Fruit fly (Drosophila melanogaster) whole organism, pupa: ENCODE measurements around the gene eIF4E5.

Experiments used
- CG10348 ChIP-seq: fragments of 200-800 bp; sonication (Bioruptor generic); IDR thresholded peaks from 2 replicates; pipeline ENCODE4 v1.3.6; 2022; ENCODE audit warnings: missing biosample characterization, missing genetic modification characterization
- CG14655 ChIP-seq: fragments of 200-800 bp; sonication (Bioruptor generic); optimal IDR thresholded peaks from 3 replicates; lab custom pipeline; 2017; ENCODE audit warnings: mild to moderate bottlenecking, missing biosample characterization, missing genetic modification reagents, missing genetic modification characterization
- Pif1B ChIP-seq: fragments of 200-800 bp; sonication (Bioruptor generic); optimal IDR thresholded peaks from 3 replicates; lab custom pipeline; 2016; ENCODE audit warnings: missing biosample characterization, missing genetic modification characterization
- fd96Ca ChIP-seq: fragments of 200-800 bp; sonication (Bioruptor generic); IDR thresholded peaks from 3 replicates; pipeline ENCODE4 v1.3.6; 2022; ENCODE audit warnings: missing biosample characterization, missing genetic modification characterization

dm6 chr3L:7847656-7848252 lies 46.9 kb upstream of the eIF4E5 start:
- TF ChIP-seq fd96Ca (GFP tag; lab: Robert Waterston, UW), result no peak
- no peak for TF ChIP-seq Pif1B (GFP tag; lab: Kevin White, UChicago)
- TF ChIP-seq CG10348 (GFP tag; lab: Robert Waterston, UW), result no peak
- no peak for TF ChIP-seq CG14655 (GFP tag; lab: Kevin White, UChicago)
